Fruit fly (Drosophila melanogaster) whole organism: ENCODE data around the gene CG33941.

Experiments used
- CG8478 ChIP-seq: fragments of >200 bp; optimal IDR thresholded peaks from 2 replicates; lab custom pipeline; 2018; ENCODE audit warnings: inconsistent platforms
- Dll ChIP-seq: fragments of >200 bp; optimal IDR thresholded peaks from 2 replicates; lab custom pipeline; 2017
- EcR ChIP-seq, 2 experiments: fragments of >200 bp; optimal IDR thresholded peaks; 2 replicates each; lab custom pipeline; 2017; ENCODE audit warnings: missing biosample characterization in 2 of 2, missing genetic modification characterization in 2 of 2, missing genetic modification reagents in 2 of 2
- pan ChIP-seq: fragments of >200 bp; optimal IDR thresholded peaks from 2 replicates; lab custom pipeline; 2017
- psq ChIP-seq: fragments of >200 bp; optimal IDR thresholded peaks from 2 replicates; lab custom pipeline; 2017
- usp ChIP-seq: fragments of >200 bp; optimal IDR thresholded peaks from 2 replicates; lab custom pipeline; 2017; ENCODE audit warnings: missing biosample characterization, missing genetic modification characterization, mixed read lengths

dm6 chr4:509853-510252 lies 42.6 kb downstream of the CG33941 start:
- TF ChIP-seq pan (lab: Kevin White, UChicago) (no peak), CG8478 (lab: Kevin White, UChicago) (no peak), Dll (lab: Kevin White, UChicago) (no peak), usp (no peak), EcR (GFP tag; optimal IDR thresholded peaks at IDR 0.05; lab: Kevin White, UChicago) (no peak), psq (lab: Kevin White, UChicago) (no peak)
